Worm (Caenorhabditis elegans) whole organism, young adult: ENCODE results near the gene elo-1.

Source experiments
- B0019.2 ChIP-seq: fragments of 200-800 bp; sonication (Bioruptor generic); conservative IDR thresholded peaks from 2 replicates; pipeline ENCODE4 v1.3.6; 2022; ENCODE audit warnings: missing genetic modification reagents, missing genetic modification characterization, missing compliant biosample characterization
- B0261.1 ChIP-seq: sonication (generic microtip); optimal IDR thresholded peaks from 2 replicates; lab custom pipeline; 2016; ENCODE audit warnings: mild to moderate bottlenecking, missing genetic modification characterization, moderate library complexity, missing compliant biosample characterization
- B0336.3 ChIP-seq: fragments of 200-800 bp; sonication (Bioruptor generic); IDR thresholded peaks from 2 replicates; pipeline ENCODE4 v1.3.6; 2022; ENCODE audit warnings: missing genetic modification characterization, missing compliant biosample characterization
- F22D6.2 ChIP-seq: sonication (generic microtip); optimal IDR thresholded peaks from 2 replicates; lab custom pipeline; 2016; ENCODE audit warnings: mild to moderate bottlenecking, missing genetic modification characterization, missing compliant biosample characterization
- F39B2.1 ChIP-seq: fragments of 200-800 bp; sonication (Bioruptor generic); IDR thresholded peaks from 2 replicates; pipeline ENCODE4 v1.3.6; 2022; ENCODE audit warnings: missing genetic modification reagents, missing genetic modification characterization, missing compliant biosample characterization
- F57C9.4 ChIP-seq: sonication (generic microtip); optimal IDR thresholded peaks from 2 replicates; lab custom pipeline; 2017; ENCODE audit warnings: mild to moderate bottlenecking, missing genetic modification characterization, missing compliant biosample characterization
- Y67H2A.10 ChIP-seq: fragments of 200-800 bp; sonication (Bioruptor generic); conservative IDR thresholded peaks from 2 replicates; pipeline ENCODE4 v1.3.6; 2022; ENCODE audit warnings: missing genetic modification reagents, missing genetic modification characterization, missing compliant biosample characterization
- Y79H2A.3 ChIP-seq: fragments of 200-800 bp; sonication (Bioruptor generic); conservative IDR thresholded peaks from 2 replicates; pipeline ENCODE4 v1.3.6; 2022; ENCODE audit warnings: missing genetic modification reagents, missing genetic modification characterization, missing compliant biosample characterization
- atf-7 ChIP-seq: sonication (generic microtip); optimal IDR thresholded peaks from 2 replicates; lab custom pipeline; 2017; ENCODE audit warnings: mild to moderate bottlenecking, missing genetic modification characterization, missing compliant biosample characterization
- athp-1 ChIP-seq: sonication (generic microtip); optimal IDR thresholded peaks from 2 replicates; lab custom pipeline; 2017; ENCODE audit warnings: mild to moderate bottlenecking, missing genetic modification characterization, missing compliant biosample characterization
- cebp-1 ChIP-seq, 2 experiments: fragments of 200-800 bp in 1 of 2; sonication (Bioruptor generic) in 1 of 2; sonication (generic microtip) in 1 of 2; IDR thresholded peaks in 1 of 2; optimal IDR thresholded peaks in 1 of 2; 2 replicates each; pipeline versions ENCODE4 v1.3.6 to Lab custom; 2017 to 2022; ENCODE audit warnings: missing compliant biosample characterization in 2 of 2, missing genetic modification characterization in 2 of 2, mild to moderate bottlenecking in 1 of 2, missing genetic modification reagents in 1 of 2, moderate library complexity in 1 of 2
- ceh-100 ChIP-seq: fragments of 200-800 bp; sonication (Bioruptor generic); IDR thresholded peaks from 2 replicates; pipeline ENCODE4 v1.3.6; 2022; ENCODE audit warnings: missing genetic modification reagents, missing genetic modification characterization, missing compliant biosample characterization
- ceh-58 ChIP-seq: fragments of 200-800 bp; sonication (Bioruptor generic); IDR thresholded peaks from 2 replicates; pipeline ENCODE4 v1.3.6; 2022; ENCODE audit warnings: missing genetic modification characterization, missing compliant biosample characterization
- ceh-91 ChIP-seq: fragments of 200-800 bp; sonication (Bioruptor generic); IDR thresholded peaks from 2 replicates; pipeline ENCODE4 v1.3.6; 2022; ENCODE audit warnings: missing genetic modification reagents, missing genetic modification characterization, missing compliant biosample characterization
- chd-7 ChIP-seq: sonication (generic microtip); optimal IDR thresholded peaks from 2 replicates; lab custom pipeline; 2016; ENCODE audit warnings: mild to moderate bottlenecking, missing genetic modification characterization, moderate library complexity, missing compliant biosample characterization
- dox-1 ChIP-seq: fragments of 200-800 bp; sonication (Bioruptor generic); IDR thresholded peaks from 2 replicates; pipeline ENCODE4 v1.3.6; 2022; ENCODE audit warnings: missing genetic modification reagents, missing genetic modification characterization, missing compliant biosample characterization
- egl-18 ChIP-seq: fragments of 200-800 bp; sonication (Bioruptor generic); IDR thresholded peaks from 2 replicates; pipeline ENCODE4 v1.3.6; 2022; ENCODE audit warnings: missing genetic modification reagents, missing genetic modification characterization, missing compliant biosample characterization
- ets-4 ChIP-seq: fragments of 200-800 bp; sonication (Bioruptor generic); optimal IDR thresholded peaks from 2 replicates; lab custom pipeline; 2018; ENCODE audit warnings: mild to moderate bottlenecking, missing genetic modification characterization, missing compliant biosample characterization
- gei-17 ChIP-seq: fragments of 200-800 bp; sonication (Bioruptor generic); optimal IDR thresholded peaks from 2 replicates; lab custom pipeline; 2018; ENCODE audit warnings: mild to moderate bottlenecking, missing genetic modification characterization, missing compliant biosample characterization
- hlh-12 ChIP-seq: sonication (generic microtip); optimal IDR thresholded peaks from 2 replicates; lab custom pipeline; 2016; ENCODE audit warnings: missing genetic modification characterization, missing compliant biosample characterization
- hmg-1.2 ChIP-seq: fragments of 200-800 bp; sonication (Bioruptor generic); IDR thresholded peaks from 2 replicates; pipeline ENCODE4 v1.3.6; 2022; ENCODE audit warnings: missing genetic modification reagents, missing genetic modification characterization, missing compliant biosample characterization
- lag-1 ChIP-seq: fragments of 200-800 bp; sonication (Bioruptor generic); IDR thresholded peaks from 2 replicates; pipeline ENCODE4 v1.3.6; 2022; ENCODE audit warnings: missing genetic modification reagents, missing genetic modification characterization, missing compliant biosample characterization
- lin-26 ChIP-seq: fragments of 200-800 bp; sonication (Bioruptor generic); IDR thresholded peaks from 2 replicates; pipeline ENCODE4 v1.3.6; 2022; ENCODE audit warnings: missing genetic modification reagents, missing genetic modification characterization, missing compliant biosample characterization
- lin-40 ChIP-seq: sonication (generic microtip); optimal IDR thresholded peaks from 2 replicates; lab custom pipeline; 2016; ENCODE audit warnings: missing genetic modification characterization, mild to moderate bottlenecking, missing compliant biosample characterization, missing genotype, missing genetic modification reagents
- mcd-1 ChIP-seq: fragments of 200-800 bp; sonication (Bioruptor generic); IDR thresholded peaks from 2 replicates; pipeline ENCODE4 v1.3.6; 2022; ENCODE audit warnings: missing genetic modification reagents, missing genetic modification characterization, missing compliant biosample characterization
- mxl-1 ChIP-seq: sonication (generic microtip); optimal IDR thresholded peaks from 2 replicates; lab custom pipeline; 2016; ENCODE audit warnings: missing genetic modification characterization, missing compliant biosample characterization
- nhr-80 ChIP-seq: sonication (generic microtip); optimal IDR thresholded peaks from 2 replicates; lab custom pipeline; 2016; ENCODE audit warnings: missing genetic modification characterization, missing compliant biosample characterization
- rcor-1 ChIP-seq: fragments of 200-800 bp; sonication (Bioruptor generic); IDR thresholded peaks from 2 replicates; pipeline ENCODE4 v1.3.6; 2022; ENCODE audit warnings: missing genetic modification reagents, missing genetic modification characterization, missing compliant biosample characterization
- repo-1 ChIP-seq: sonication (generic microtip); optimal IDR thresholded peaks from 2 replicates; lab custom pipeline; 2017; ENCODE audit warnings: mild to moderate bottlenecking, missing genetic modification characterization, missing compliant biosample characterization
- snpc-1.3 ChIP-seq: sonication (generic microtip); optimal IDR thresholded peaks from 2 replicates; lab custom pipeline; 2017; ENCODE audit warnings: missing genetic modification characterization, mild to moderate bottlenecking, missing compliant biosample characterization, antibody characterized with exemption, moderate library complexity, missing genotype, missing genetic modification reagents; ENCODE audit not compliant: insufficient read depth
- snpc-3.4 ChIP-seq: sonication (generic microtip); optimal IDR thresholded peaks from 2 replicates; lab custom pipeline; 2017; ENCODE audit warnings: missing genetic modification characterization, mild to moderate bottlenecking, missing compliant biosample characterization, antibody characterized with exemption, moderate library complexity, missing genotype, missing genetic modification reagents
- tbp1 ChIP-seq: fragments of 200-800 bp; sonication (Bioruptor generic); optimal IDR thresholded peaks from 2 replicates; lab custom pipeline; 2018; ENCODE audit warnings: mild to moderate bottlenecking, missing genetic modification characterization, missing compliant biosample characterization
- unc-130 ChIP-seq: sonication (generic microtip); optimal IDR thresholded peaks from 2 replicates; lab custom pipeline; 2016; ENCODE audit warnings: missing genetic modification reagents, missing genetic modification characterization, missing compliant biosample characterization
- xnd-1 ChIP-seq: sonication (generic microtip); optimal IDR thresholded peaks from 2 replicates; lab custom pipeline; 2016; ENCODE audit warnings: missing genotype, missing genetic modification reagents, missing genetic modification characterization, missing compliant biosample characterization
- zim-3 ChIP-seq: sonication (generic microtip); optimal IDR thresholded peaks from 2 replicates; lab custom pipeline; 2017; ENCODE audit warnings: mild to moderate bottlenecking, missing genetic modification characterization, moderate library complexity, missing compliant biosample characterization
- ztf-25 ChIP-seq: fragments of 200-800 bp; sonication (Bioruptor generic); IDR thresholded peaks from 2 replicates; pipeline ENCODE4 v1.3.6; 2022; ENCODE audit warnings: missing genetic modification reagents, missing genetic modification characterization, missing compliant biosample characterization
- ztf-26 ChIP-seq: sonication (generic microtip); optimal IDR thresholded peaks from 2 replicates; lab custom pipeline; 2017; ENCODE audit warnings: missing genetic modification characterization, missing compliant biosample characterization
- ztf-6 ChIP-seq: fragments of 200-800 bp; sonication (Bioruptor generic); IDR thresholded peaks from 2 replicates; pipeline ENCODE4 v1.3.6; 2022; ENCODE audit warnings: missing genetic modification reagents, missing genetic modification characterization, missing compliant biosample characterization

Gene elo-1

DNA sequence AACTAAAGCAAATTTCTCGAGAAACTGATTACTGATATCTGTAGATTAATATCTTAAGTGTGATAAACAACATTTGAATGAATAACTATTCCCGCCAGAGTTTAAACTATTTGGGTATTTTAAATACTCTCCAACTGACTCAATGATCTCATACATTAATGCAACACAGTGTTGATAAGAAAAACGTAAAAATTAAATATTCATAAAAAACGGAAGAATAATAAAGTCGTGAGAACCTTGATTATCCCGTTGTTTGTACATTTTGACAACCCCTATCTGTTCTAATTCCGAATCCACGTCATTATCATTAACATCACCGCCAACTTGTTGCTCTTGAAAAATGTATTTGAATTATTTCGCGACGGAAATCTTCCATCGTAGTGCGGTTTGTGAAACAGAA is 3.5 kb downstream of the elo-1 start, which contains the start of gene elo-7:
elo-7 (plus strand) TSS at position 301 of the 400 bp plus-strand sequence.
- TF ChIP-seq ceh-100 (GFP tag; lab: Robert Waterston, UW) (no peak), F57C9.4 (tag; lab: Kevin White, UChicago) (no peak), Y67H2A.10 (GFP tag; lab: Robert Waterston, UW) (no peak), hmg-1.2 (GFP tag; lab: Robert Waterston, UW) (no peak), F39B2.1 (GFP tag; lab: Robert Waterston, UW) (no peak), B0019.2 (GFP tag; lab: Robert Waterston, UW) (no peak)

ce11 chrIV:9530768-9531167 is 4.6 kb downstream of the elo-1 start:
- TF ChIP-seq gei-17 (GFP tag; lab: Kevin White, UChicago) (peak; percentile 6), ztf-26 (tag; lab: Kevin White, UChicago) (peak; percentile 6), cebp-1 (GFP tag; IDR thresholded peaks at IDR 0.05; lab: Robert Waterston, UW) (no peak), cebp-1 (tag; optimal IDR thresholded peaks at IDR 0.05; lab: Kevin White, UChicago) (no peak), repo-1 (tag; lab: Kevin White, UChicago) (peak; percentile 3)

DNA sequence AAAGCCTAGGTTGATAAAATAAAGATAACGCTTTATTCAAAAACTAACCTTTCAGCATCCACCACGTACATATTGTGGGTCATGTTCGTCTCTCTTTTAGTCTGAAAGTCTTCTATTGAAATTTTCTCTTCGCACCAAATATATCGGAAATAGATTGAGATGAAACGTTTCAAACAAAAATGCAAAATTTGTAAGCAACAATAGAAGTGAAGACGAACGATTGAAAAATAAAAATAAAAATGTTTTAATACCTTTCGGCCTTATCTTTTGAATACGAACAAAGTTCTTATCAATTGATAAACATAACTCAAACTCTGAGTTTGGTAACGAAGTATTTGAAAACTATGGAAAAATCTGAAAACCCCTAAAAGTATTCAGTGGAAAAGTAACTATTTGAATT is 6.9 kb downstream of the elo-1 start, which contains the start of gene F56H11.2:
F56H11.2 (minus strand) TSS at position 101 of the 400 bp plus-strand sequence.
- TF ChIP-seq F22D6.2 (no peak), B0336.3 (GFP tag; lab: Robert Waterston, UW) (no peak), ets-4 (GFP tag; lab: Kevin White, UChicago) (no peak), zim-3 (tag; lab: Kevin White, UChicago) (no peak), ztf-6 (GFP tag; lab: Robert Waterston, UW) (no peak), rcor-1 (no peak), mxl-1 (tag; lab: Kevin White, UChicago) (no peak), snpc-3.4 (tag; lab: Kevin White, UChicago) (no peak), xnd-1 (no peak), atf-7 (tag; lab: Kevin White, UChicago) (no peak), F57C9.4 (tag; lab: Kevin White, UChicago) (no peak)
- TF ChIP-seq, all 124 proteins: peak for 0

DNA sequence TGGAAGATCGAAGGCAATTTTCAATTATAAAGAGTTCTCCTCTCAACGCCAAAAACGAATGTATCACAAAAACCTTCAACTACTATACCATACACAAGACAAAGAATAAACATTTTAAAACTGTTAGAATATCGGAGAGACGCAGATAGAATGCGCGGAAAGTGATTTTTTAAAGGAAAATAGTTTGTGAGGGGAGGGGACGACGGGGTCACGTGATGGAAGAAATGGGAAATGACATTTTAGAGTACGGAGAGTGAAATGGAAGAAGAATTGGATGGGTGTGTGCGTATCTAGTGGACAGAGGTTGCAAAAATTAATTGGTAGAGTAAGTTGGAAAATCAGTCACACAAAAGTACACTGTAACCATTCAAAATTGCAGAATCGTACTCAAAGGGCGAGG is 8.2 kb downstream of the elo-1 start:
- TF ChIP-seq lin-40 (tag; lab: Kevin White, UChicago), result peak; percentile 44
- TF ChIP-seq dox-1 (GFP tag; lab: Robert Waterston, UW), result 0 out of 2 replicates have a peak, but pooled peaks have one; percentile 18
- TF ChIP-seq ceh-58 (GFP tag; lab: Robert Waterston, UW), result no peak
- TF ChIP-seq B0261.1, result no peak

DNA sequence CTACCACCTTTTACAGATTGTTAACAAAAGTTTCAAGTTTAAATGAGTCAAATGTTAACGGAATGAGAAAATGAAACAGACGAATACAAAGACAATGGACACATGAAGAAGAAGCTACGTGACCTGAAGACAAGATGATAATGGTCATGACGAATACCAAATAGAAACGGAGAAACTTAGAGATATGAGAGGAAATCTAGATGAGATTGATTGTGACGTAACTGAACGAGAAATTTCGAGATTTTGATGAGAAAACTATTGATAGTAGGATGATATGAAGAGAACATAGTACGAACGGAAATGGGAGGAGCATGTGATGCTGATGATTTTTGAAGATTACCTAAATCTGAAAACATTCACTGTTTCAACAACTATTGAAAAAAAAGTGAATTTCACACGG is 8.9 kb downstream of the elo-1 start:
- no peak for TF ChIP-seq gei-17 (GFP tag; lab: Kevin White, UChicago)
- no peak for TF ChIP-seq lin-26
- TF ChIP-seq unc-130 (GFP tag; lab: Kevin White, UChicago), result no peak
- no peak for TF ChIP-seq Y79H2A.3 (GFP tag; lab: Robert Waterston, UW)
- no peak for TF ChIP-seq ztf-25 (GFP tag; lab: Robert Waterston, UW)
- no peak for TF ChIP-seq chd-7 (tag; lab: Kevin White, UChicago)
- TF ChIP-seq hlh-12 (tag; lab: Kevin White, UChicago), result no peak
- TF ChIP-seq athp-1 (tag; lab: Kevin White, UChicago), result no peak
- TF ChIP-seq mcd-1, result no peak
- TF ChIP-seq F39B2.1 (GFP tag; lab: Robert Waterston, UW), result no peak
- no peak for TF ChIP-seq snpc-1.3 (tag; lab: Kevin White, UChicago)
- no peak for TF ChIP-seq ceh-91 (GFP tag; lab: Robert Waterston, UW)
- no peak for TF ChIP-seq tbp1 (GFP tag; lab: Kevin White, UChicago)
- no peak for TF ChIP-seq snpc-3.4 (tag; lab: Kevin White, UChicago)
- no peak for TF ChIP-seq lag-1 (GFP tag; lab: Robert Waterston, UW)
- TF ChIP-seq nhr-80 (tag; lab: Kevin White, UChicago), result no peak
- TF ChIP-seq egl-18 (GFP tag; lab: Robert Waterston, UW), result no peak
- TF ChIP-seq ztf-6 (GFP tag; lab: Robert Waterston, UW), result no peak
- no peak for TF ChIP-seq ztf-26 (tag; lab: Kevin White, UChicago)
- TF ChIP-seq, all 124 proteins: peak for 0
